Worm (Caenorhabditis elegans) whole organism, L4 larva: ENCODE measurements around the gene C48B4.6.

Source experiments
- R02D3.7 ChIP-seq: fragments of 150-350 bp; sonication (generic microtip); optimal IDR thresholded peaks from 3 replicates; lab custom pipeline; 2014; ENCODE audit warnings: missing biosample characterization, missing genetic modification characterization
- aha-1 ChIP-seq: fragments of 150-350 bp; peaks from one replicate; lab custom pipeline; 2014; ENCODE audit warnings: missing biosample characterization, missing genetic modification characterization
- ceh-82 ChIP-seq: sonication (generic microtip); optimal IDR thresholded peaks from 2 replicates; lab custom pipeline; 2017; ENCODE audit warnings: missing biosample characterization, missing genetic modification characterization
- fkh-10 ChIP-seq: fragments of 150-350 bp; optimal IDR thresholded peaks from 2 replicates; lab custom pipeline; 2014; ENCODE audit warnings: missing biosample characterization, missing genetic modification reagents, missing genetic modification characterization
- jun-1 ChIP-seq: fragments of 150-350 bp; optimal IDR thresholded peaks from 2 replicates; lab custom pipeline; 2014; ENCODE audit warnings: missing biosample characterization, missing genetic modification reagents, missing genetic modification characterization
- nhr-11 ChIP-seq: fragments of 150-350 bp; optimal IDR thresholded peaks from 2 replicates; lab custom pipeline; 2014; ENCODE audit warnings: missing biosample characterization, missing genetic modification characterization
- nhr-25 ChIP-seq: sonication (generic microtip); optimal IDR thresholded peaks from 2 replicates; lab custom pipeline; 2017; ENCODE audit warnings: missing genetic modification characterization, mild to moderate bottlenecking, missing compliant biosample characterization, antibody characterized with exemption, moderate library complexity, borderline replicate concordance; ENCODE audit not compliant: insufficient read depth
- pqm-1 ChIP-seq: sonication (generic microtip); optimal IDR thresholded peaks from 2 replicates; lab custom pipeline; 2017; ENCODE audit warnings: missing biosample characterization, missing genetic modification characterization
- tra-1 ChIP-seq: fragments of 200-800 bp; sonication (Bioruptor generic); IDR thresholded peaks from 2 replicates; pipeline ENCODE4 v1.3.6; 2022; ENCODE audit warnings: missing genetic modification reagents, missing genetic modification characterization, missing compliant biosample characterization
- unc-62 ChIP-seq, 3 experiments: fragments of 150-350 bp in 1 of 3; sonication (generic microtip); optimal IDR thresholded peaks in 2 of 3; peaks in 1 of 3; 1 replicate in 1 of 3; 2 replicates in 2 of 3; lab custom pipeline; 2014 to 2017; ENCODE audit warnings: missing biosample characterization in 3 of 3, missing genetic modification characterization in 3 of 3, missing genetic modification reagents in 3 of 3, missing genotype in 1 of 3
- vab-7 ChIP-seq: fragments of 200-800 bp; sonication (Bioruptor generic); IDR thresholded peaks from 2 replicates; pipeline ENCODE4 v1.3.6; 2022; ENCODE audit warnings: missing genetic modification reagents, missing genetic modification characterization, missing compliant biosample characterization
- zag-1 ChIP-seq: fragments of 150-350 bp; optimal IDR thresholded peaks from 2 replicates; lab custom pipeline; 2014; ENCODE audit warnings: missing biosample characterization, missing genetic modification characterization
- zfp-3 ChIP-seq: fragments of 200-800 bp; sonication (Bioruptor generic); conservative IDR thresholded peaks from 2 replicates; pipeline ENCODE4 v1.3.6; 2022; ENCODE audit warnings: missing genetic modification reagents, missing genetic modification characterization, missing compliant biosample characterization

ce11 chrIII:9528824-9529223 lies 29.5 kb downstream of the C48B4.6 start, which contains the start of gene ZK1098.2:
- TF ChIP-seq aha-1 (tag; lab: Kevin White, UChicago) (no peak), nhr-11 (tag; lab: Kevin White, UChicago) (no peak), zag-1 (tag; lab: Kevin White, UChicago) (no peak), pqm-1 (no peak), zfp-3 (GFP tag; lab: Robert Waterston, UW) (no peak), nhr-25 (tag; lab: Kevin White, UChicago) (no peak), fkh-10 (GFP tag; lab: Kevin White, UChicago) (no peak), R02D3.7 (no peak), vab-7 (GFP tag; lab: Robert Waterston, UW) (no peak), tra-1 (GFP tag; lab: Robert Waterston, UW) (no peak), unc-62 (GFP tag; optimal IDR thresholded peaks at IDR 0.05 in 1 of 2; lab: Kevin White, UChicago) (no peak), unc-62 (tag; optimal IDR thresholded peaks at IDR 0.05; lab: Kevin White, UChicago) (no peak), ceh-82 (tag; lab: Kevin White, UChicago) (no peak), jun-1 (no peak)
